Fruit fly (Drosophila melanogaster) Kc167 (cell line): ENCODE data around the gene CG4968.

ENCODE experiments used
- Myc ChIP-seq: fragments of >200 bp; optimal IDR thresholded peaks from 2 replicates; lab custom pipeline; 2017; ENCODE audit warnings: missing external identifiers
- Sin3A ChIP-seq: fragments of >200 bp; optimal IDR thresholded peaks from 2 replicates; lab custom pipeline; 2018; ENCODE audit warnings: missing external identifiers
- h ChIP-seq: fragments of >200 bp; optimal IDR thresholded peaks from 3 replicates; lab custom pipeline; 2018; ENCODE audit warnings: missing external identifiers
- insv ChIP-seq: fragments of >200 bp; optimal IDR thresholded peaks from 3 replicates; lab custom pipeline; 2018; ENCODE audit warnings: missing external identifiers
- psq ChIP-seq: fragments of >200 bp; optimal IDR thresholded peaks from 2 replicates; lab custom pipeline; 2017; ENCODE audit warnings: missing external identifiers
- ttk ChIP-seq: sonication (Bioruptor generic); optimal IDR thresholded peaks from 2 replicates; lab custom pipeline; 2017; ENCODE audit warnings: missing external identifiers

CG4968 gene

dm6 chr2L:10299810-10300147 lies 6.9 kb upstream of the CG4968 start, which contains the start of gene CYLD:
Gene CYLD (minus strand): TSS chr2L:10299847.
- TF ChIP-seq Myc (no peak), psq (lab: Kevin White, UChicago) (no peak), h (lab: Kevin White, UChicago) (no peak), insv (no peak), ttk (lab: Kevin White, UChicago) (no peak), Sin3A (lab: Kevin White, UChicago) (no peak)

- TF ChIP-seq h (lab: Kevin White, UChicago) (no peak), psq (lab: Kevin White, UChicago) (no peak), Sin3A (lab: Kevin White, UChicago) (no peak), insv (no peak), Myc (no peak), ttk (lab: Kevin White, UChicago) (no peak)
These were observed 4.8 kb upstream of the CG4968 start, which contains the start of gene CG13138 for dm6 chr2L:10301918-10302317. Gene CG13138 (minus strand): TSS chr2L:10302018.

- TF ChIP-seq ttk (lab: Kevin White, UChicago) (no peak), Sin3A (lab: Kevin White, UChicago) (no peak), insv (no peak), psq (lab: Kevin White, UChicago) (no peak), Myc (no peak), h (lab: Kevin White, UChicago) (no peak)
These were observed 2.9 kb upstream of the CG4968 start, which contains the start of gene nmd for dm6 chr2L:10303786-10304185. Gene nmd (minus strand): TSS chr2L:10303947.

dm6 chr2L:10305538-10306147 lies 1.1 kb upstream of the CG4968 start:
- TF ChIP-seq Myc (no peak), h (lab: Kevin White, UChicago) (no peak), ttk (lab: Kevin White, UChicago) (no peak)

- TF ChIP-seq ttk (lab: Kevin White, UChicago) (no peak), insv (no peak), Myc (no peak), h (lab: Kevin White, UChicago) (no peak), Sin3A (lab: Kevin White, UChicago) (no peak)
These were observed 4.1 kb downstream of the CG4968 start, which contains the start of gene Cdk5alpha for dm6 chr2L:10310614-10311382. Gene Cdk5alpha (minus strand): TSS chr2L:10310956.

- TF ChIP-seq h (lab: Kevin White, UChicago), result no peak
- TF ChIP-seq psq (lab: Kevin White, UChicago), result no peak
- no peak for TF ChIP-seq ttk (lab: Kevin White, UChicago)
These were observed 5.1 kb downstream of the CG4968 start for dm6 chr2L:10311822-10312221.

- TF ChIP-seq Myc, result no peak
- TF ChIP-seq psq (lab: Kevin White, UChicago), result no peak
- no peak for TF ChIP-seq Sin3A (lab: Kevin White, UChicago)
- no peak for TF ChIP-seq h (lab: Kevin White, UChicago)
- no peak for TF ChIP-seq insv
- no peak for TF ChIP-seq ttk (lab: Kevin White, UChicago)
These were observed 7.8 kb downstream of the CG4968 start, which contains the start of the genes Usp14 and CG4972 for dm6 chr2L:10314327-10315210. Gene Usp14 (minus strand): TSS chr2L:10314396. Gene CG4972 (plus strand): TSS chr2L:10314792.

dm6 chr2L:10315888-10316287 lies 9.2 kb downstream of the CG4968 start:
- TF ChIP-seq insv (no peak), Myc (no peak), Sin3A (lab: Kevin White, UChicago) (no peak), ttk (lab: Kevin White, UChicago) (no peak), psq (lab: Kevin White, UChicago) (no peak), h (lab: Kevin White, UChicago) (no peak)

dm6 chr2L:10320174-10320775 lies 13.6 kb downstream of the CG4968 start:
- TF ChIP-seq Sin3A (lab: Kevin White, UChicago), result no peak
- no peak for TF ChIP-seq psq (lab: Kevin White, UChicago)
- TF ChIP-seq ttk (lab: Kevin White, UChicago), result no peak

- no peak for TF ChIP-seq Myc
- no peak for TF ChIP-seq insv
- TF ChIP-seq ttk (lab: Kevin White, UChicago), result no peak
- TF ChIP-seq h (lab: Kevin White, UChicago), result no peak
- no peak for TF ChIP-seq Sin3A (lab: Kevin White, UChicago)
- no peak for TF ChIP-seq psq (lab: Kevin White, UChicago)
These were observed 14.4 kb downstream of the CG4968 start for dm6 chr2L:10321036-10321583.

dm6 chr2L:10321612-10322011 lies 14.9 kb downstream of the CG4968 start:
- TF ChIP-seq Sin3A (lab: Kevin White, UChicago) (no peak), Myc (no peak), psq (lab: Kevin White, UChicago) (no peak), insv (no peak), h (lab: Kevin White, UChicago) (no peak), ttk (lab: Kevin White, UChicago) (no peak)
